Worm (Caenorhabditis elegans) whole organism, early embryonic: Measurements from ENCODE around the gene C25B8.8.

Experiments
- B0310.2 ChIP-seq: sonication (generic microtip); optimal IDR thresholded peaks from 2 replicates; lab custom pipeline; 2016; ENCODE audit warnings: mild to moderate bottlenecking, missing genetic modification characterization, missing compliant biosample characterization
- F13C5.2 ChIP-seq: sonication (generic microtip); optimal IDR thresholded peaks from 2 replicates; lab custom pipeline; 2017; ENCODE audit warnings: mild to moderate bottlenecking, missing genetic modification characterization, inconsistent platforms, missing compliant biosample characterization
- aly-1 ChIP-seq: sonication (generic microtip); optimal IDR thresholded peaks from 2 replicates; lab custom pipeline; 2016; ENCODE audit warnings: missing genetic modification characterization, missing compliant biosample characterization
- ama-1 ChIP-seq: fragments of 150-350 bp; optimal IDR thresholded peaks from 2 replicates; lab custom pipeline; 2014
- ceh-13 ChIP-seq: fragments of 200-800 bp; sonication (Bioruptor generic); optimal IDR thresholded peaks from 2 replicates; lab custom pipeline; 2018; ENCODE audit warnings: mild to moderate bottlenecking, missing genetic modification characterization, missing compliant biosample characterization
- ceh-36 ChIP-seq: sonication (generic microtip); optimal IDR thresholded peaks from 2 replicates; lab custom pipeline; 2016; ENCODE audit warnings: missing genetic modification characterization, inconsistent platforms, missing compliant biosample characterization
- ets-7 ChIP-seq: sonication (generic microtip); optimal IDR thresholded peaks from 2 replicates; lab custom pipeline; 2016; ENCODE audit warnings: missing genotype, missing genetic modification characterization, missing compliant biosample characterization
- flt-1 ChIP-seq: fragments of 200-800 bp; sonication (Bioruptor generic); IDR thresholded peaks from 2 replicates; pipeline ENCODE4 v1.3.6; 2022; ENCODE audit warnings: missing genetic modification characterization, missing compliant biosample characterization
- hmbx-1 ChIP-seq: sonication (generic microtip); optimal IDR thresholded peaks from 2 replicates; lab custom pipeline; 2016; ENCODE audit warnings: mild to moderate bottlenecking, missing genetic modification characterization, missing compliant biosample characterization
- hmg-4 ChIP-seq: fragments of 200-800 bp; sonication (Bioruptor generic); optimal IDR thresholded peaks from 2 replicates; lab custom pipeline; 2018; ENCODE audit warnings: mild to moderate bottlenecking, missing genetic modification characterization, missing compliant biosample characterization
- hnd-1 ChIP-seq: sonication (generic microtip); optimal IDR thresholded peaks from 2 replicates; lab custom pipeline; 2016; ENCODE audit warnings: missing genetic modification characterization, missing compliant biosample characterization
- pes-1 ChIP-seq: fragments of 200-800 bp; sonication (Bioruptor generic); IDR thresholded peaks from 2 replicates; pipeline ENCODE4 v1.3.6; 2022; ENCODE audit warnings: missing genetic modification reagents, missing genetic modification characterization, missing compliant biosample characterization
- scrt-1 ChIP-seq: fragments of 200-800 bp; sonication (Bioruptor generic); IDR thresholded peaks from 2 replicates; pipeline ENCODE4 v1.3.6; 2022; ENCODE audit warnings: missing genetic modification characterization, missing compliant biosample characterization
- sea-1 ChIP-seq: fragments of 200-800 bp; sonication (Bioruptor generic); conservative IDR thresholded peaks from 2 replicates; pipeline ENCODE4 v1.3.6; 2022; ENCODE audit warnings: missing genetic modification characterization, missing compliant biosample characterization
- tbx-11 ChIP-seq: fragments of 200-800 bp; sonication (Bioruptor generic); IDR thresholded peaks from 2 replicates; pipeline ENCODE4 v1.3.6; 2022; ENCODE audit warnings: missing genetic modification characterization, missing compliant biosample characterization
- tbx-37 ChIP-seq: fragments of 200-800 bp; sonication (Bioruptor generic); conservative IDR thresholded peaks from 2 replicates; pipeline ENCODE4 v1.3.6; 2022; ENCODE audit warnings: missing genetic modification reagents, missing genetic modification characterization, missing compliant biosample characterization
- tra-4 ChIP-seq: sonication (generic microtip); optimal IDR thresholded peaks from 2 replicates; lab custom pipeline; 2017; ENCODE audit warnings: missing genetic modification characterization, missing compliant biosample characterization

The C25B8.8 gene

ce11 chrX:6591674-6592073, 18.1 kb upstream of the C25B8.8 start:
- no peak for TF ChIP-seq tbx-11
- TF ChIP-seq ceh-36 (tag; lab: Kevin White, UChicago), result no peak
- no peak for TF ChIP-seq hmbx-1
- no peak for TF ChIP-seq tra-4
- no peak for TF ChIP-seq hnd-1 (tag; lab: Kevin White, UChicago)
- TF ChIP-seq scrt-1, result no peak
- TF ChIP-seq tbx-37 (GFP tag; lab: Robert Waterston, UW), result no peak
- TF ChIP-seq ets-7 (tag; lab: Kevin White, UChicago), result no peak
- TF ChIP-seq ceh-13, result no peak
- TF ChIP-seq aly-1 (tag; lab: Kevin White, UChicago), result no peak
- no peak for TF ChIP-seq ama-1 (lab: Kevin White, UChicago)
- no peak for TF ChIP-seq sea-1 (GFP tag; lab: Robert Waterston, UW)
- no peak for TF ChIP-seq pes-1 (GFP tag; lab: Robert Waterston, UW)
- TF ChIP-seq hmg-4, result no peak
- TF ChIP-seq flt-1 (GFP tag; lab: Robert Waterston, UW), result no peak
- TF ChIP-seq F13C5.2, result no peak
- TF ChIP-seq B0310.2 (tag; lab: Kevin White, UChicago), result no peak

ce11 chrX:6593178-6593786, 16.5 kb upstream of the C25B8.8 start:
- TF ChIP-seq tbx-11 (peak; percentile 92), ama-1 (lab: Kevin White, UChicago) (no peak), ceh-36 (tag; lab: Kevin White, UChicago) (peak; percentile 84), flt-1 (GFP tag; lab: Robert Waterston, UW) (peak; percentile 95), scrt-1 (peak; percentile 96), tbx-37 (GFP tag; lab: Robert Waterston, UW) (peak; percentile 96), F13C5.2 (peak; percentile 85), hmbx-1 (peak; percentile 59), hmg-4 (no peak), aly-1 (tag; lab: Kevin White, UChicago) (peak; percentile 94), ceh-13 (peak; percentile 71), B0310.2 (tag; lab: Kevin White, UChicago) (peak; percentile 79), hnd-1 (tag; lab: Kevin White, UChicago) (peak; percentile 86), ets-7 (tag; lab: Kevin White, UChicago) (peak; percentile 83), sea-1 (GFP tag; lab: Robert Waterston, UW) (peak; percentile 93), pes-1 (GFP tag; lab: Robert Waterston, UW) (peak; percentile 95), tra-4 (peak; percentile 39)

- TF ChIP-seq tbx-11 (no peak), hmbx-1 (no peak), pes-1 (GFP tag; lab: Robert Waterston, UW) (no peak), aly-1 (tag; lab: Kevin White, UChicago) (no peak), tbx-37 (GFP tag; lab: Robert Waterston, UW) (no peak), ama-1 (lab: Kevin White, UChicago) (no peak), hnd-1 (tag; lab: Kevin White, UChicago) (no peak), hmg-4 (no peak), B0310.2 (tag; lab: Kevin White, UChicago) (no peak)
Observed at ce11 chrX:6597089-6597488, 12.7 kb upstream of the C25B8.8 start, which contains the start of gene ttr-6. ttr-6 (minus strand) TSS chrX:6597121.

ce11 chrX:6598732-6599131, 11.1 kb upstream of the C25B8.8 start, which contains the start of gene hic-1:
hic-1 (minus strand) TSS chrX:6598832.
- no peak for TF ChIP-seq flt-1 (GFP tag; lab: Robert Waterston, UW)
- TF ChIP-seq aly-1 (tag; lab: Kevin White, UChicago), result no peak
- TF ChIP-seq F13C5.2, result no peak
- no peak for TF ChIP-seq ceh-13

ce11 chrX:6601967-6602366, 7.8 kb upstream of the C25B8.8 start:
- no peak for TF ChIP-seq ets-7 (tag; lab: Kevin White, UChicago)
- TF ChIP-seq ceh-13, result no peak
- no peak for TF ChIP-seq ama-1 (lab: Kevin White, UChicago)
- no peak for TF ChIP-seq hmg-4
- TF ChIP-seq hmbx-1, result no peak
- no peak for TF ChIP-seq hnd-1 (tag; lab: Kevin White, UChicago)
- no peak for TF ChIP-seq pes-1 (GFP tag; lab: Robert Waterston, UW)

- TF ChIP-seq ceh-13 (no peak), aly-1 (tag; lab: Kevin White, UChicago) (no peak), tbx-11 (no peak), ama-1 (lab: Kevin White, UChicago) (no peak), pes-1 (GFP tag; lab: Robert Waterston, UW) (no peak), ceh-36 (tag; lab: Kevin White, UChicago) (no peak), B0310.2 (tag; lab: Kevin White, UChicago) (no peak), tra-4 (no peak), scrt-1 (no peak), hmg-4 (no peak), ets-7 (tag; lab: Kevin White, UChicago) (no peak), F13C5.2 (no peak), flt-1 (GFP tag; lab: Robert Waterston, UW) (no peak), tbx-37 (GFP tag; lab: Robert Waterston, UW) (no peak)
Observed at ce11 chrX:6603098-6603497, 6.7 kb upstream of the C25B8.8 start, which contains the start of gene F23G4.1. F23G4.1 (minus strand) TSS chrX:6603198.

ce11 chrX:6606991-6607390, 2.8 kb upstream of the C25B8.8 start, which contains the start of gene cpr-6:
cpr-6 (plus strand) TSS chrX:6607207.
- TF ChIP-seq hnd-1 (tag; lab: Kevin White, UChicago), result no peak

- no peak for TF ChIP-seq ets-7 (tag; lab: Kevin White, UChicago)
- no peak for TF ChIP-seq F13C5.2
- no peak for TF ChIP-seq sea-1 (GFP tag; lab: Robert Waterston, UW)
- no peak for TF ChIP-seq aly-1 (tag; lab: Kevin White, UChicago)
- TF ChIP-seq tbx-11, result no peak
- TF ChIP-seq hmbx-1, result no peak
- no peak for TF ChIP-seq ceh-13
- no peak for TF ChIP-seq tra-4
- TF ChIP-seq B0310.2 (tag; lab: Kevin White, UChicago), result no peak
- TF ChIP-seq hmg-4, result no peak
- TF ChIP-seq tbx-37 (GFP tag; lab: Robert Waterston, UW), result no peak
- no peak for TF ChIP-seq ceh-36 (tag; lab: Kevin White, UChicago)
- no peak for TF ChIP-seq scrt-1
- TF ChIP-seq pes-1 (GFP tag; lab: Robert Waterston, UW), result no peak
- no peak for TF ChIP-seq ama-1 (lab: Kevin White, UChicago)
- no peak for TF ChIP-seq flt-1 (GFP tag; lab: Robert Waterston, UW)
- TF ChIP-seq hnd-1 (tag; lab: Kevin White, UChicago), result no peak
Observed at ce11 chrX:6607599-6607998, 2.2 kb upstream of the C25B8.8 start.
